Worm (Caenorhabditis elegans): ENCODE data around the gene srh-8.
A peak's percentile ranks its signal among the peaks of the same experiment; 100 is the strongest.

srh-8 gene

ce11 chrV:4034303-4034702 lies 29.0 kb downstream of the srh-8 start, which contains the start of gene C49G7.7:
Gene C49G7.7, plus strand, starts transcription at chrV:4034476.
- TF ChIP-seq lin-26 (GFP tag; IDR thresholded peaks at IDR 0.05) (no peak), cebp-1 (GFP tag; IDR thresholded peaks at IDR 0.05) (peak; percentile 19; the same call in 1 of the 2 replicates), cebp-1 (tag; optimal IDR thresholded peaks at IDR 0.05) (peak; percentile 87)

ce11 chrV:4035811-4036210 lies 30.5 kb downstream of the srh-8 start, which contains the start of gene C49G7.13:
Gene C49G7.13, plus strand, starts transcription at chrV:4036111.
- no peak for TF ChIP-seq ztf-22 (GFP tag; optimal IDR thresholded peaks at IDR 0.05)
- TF ChIP-seq nfyb-1 (GFP tag; IDR thresholded peaks at IDR 0.05): no peak
- no peak for TF ChIP-seq die-1 (tag; optimal IDR thresholded peaks at IDR 0.05)
- TF ChIP-seq B0336.3 (GFP tag; IDR thresholded peaks at IDR 0.05): no peak
- no peak for TF ChIP-seq aptf-3 (GFP tag; IDR thresholded peaks at IDR 0.05)

- no peak for TF ChIP-seq let-526 (GFP tag; IDR thresholded peaks at IDR 0.05)
These were observed 32.8 kb downstream of the srh-8 start, which contains the start of gene C49G7.12 for ce11 chrV:4038110-4038509. Gene C49G7.12, plus strand, starts transcription at chrV:4038410.

DNA sequence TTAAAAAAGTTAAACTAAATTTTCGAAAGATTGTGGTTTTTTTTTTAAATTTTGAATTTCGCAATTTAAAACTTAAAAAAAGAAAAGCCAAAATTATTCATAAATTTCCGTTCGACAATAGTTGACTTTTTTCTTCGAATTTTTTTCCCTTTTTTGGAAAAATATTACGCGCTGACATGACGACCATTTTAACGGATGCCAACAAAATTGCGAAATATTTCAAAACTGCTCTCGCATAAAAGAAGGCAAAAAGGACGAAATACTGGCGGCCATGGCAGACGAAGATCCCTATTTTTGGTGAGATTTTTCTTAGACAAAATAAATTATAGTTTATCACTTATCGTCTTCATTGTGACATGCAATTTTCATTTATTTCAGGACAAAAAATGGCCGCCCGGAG lies 33.2 kb downstream of the srh-8 start:
- TF ChIP-seq cebp-1 (GFP tag; IDR thresholded peaks at IDR 0.05): no peak
- peak; percentile 91 for TF ChIP-seq cebp-1 (tag; optimal IDR thresholded peaks at IDR 0.05)
- TF ChIP-seq B0019.2 (GFP tag; conservative IDR thresholded peaks at IDR 0.05): no peak
- TF ChIP-seq tbp1 (GFP tag; optimal IDR thresholded peaks at IDR 0.05): no peak
- no peak for TF ChIP-seq ets-4 (GFP tag; optimal IDR thresholded peaks at IDR 0.05)
- no peak for TF ChIP-seq tlf-1 (GFP tag; optimal IDR thresholded peaks at IDR 0.05)
- no peak for TF ChIP-seq lin-35 (GFP tag; optimal IDR thresholded peaks at IDR 0.05)

ce11 chrV:4041853-4042424 lies 36.6 kb downstream of the srh-8 start, which contains the start of the genes C49G7.10 and irg-2:
Gene C49G7.10, minus strand, starts transcription at chrV:4042021.
Gene irg-2, plus strand, starts transcription at chrV:4042181.
- TF ChIP-seq ztf-26 (tag; optimal IDR thresholded peaks at IDR 0.05) (no peak), pbrm-1 (GFP tag; IDR thresholded peaks at IDR 0.05) (no peak), ZK185.1 (tag; optimal IDR thresholded peaks at IDR 0.05; ENCODE audit: poor library complexity, severe bottlenecking) (no peak), cebp-1 (GFP tag; IDR thresholded peaks at IDR 0.05) (peak; percentile 98), cebp-1 (tag; optimal IDR thresholded peaks at IDR 0.05) (peak; percentile 100), madf-3 (GFP tag; IDR thresholded peaks at IDR 0.05) (no peak), dox-1 (GFP tag; IDR thresholded peaks at IDR 0.05) (no peak), tbp1 (GFP tag; optimal IDR thresholded peaks at IDR 0.05) (no peak), nhr-179 (tag; optimal IDR thresholded peaks at IDR 0.05) (no peak), ccch-3 (GFP tag; optimal IDR thresholded peaks at IDR 0.05) (no peak), ama-1 (optimal IDR thresholded peaks at IDR 0.05) (no peak), ama-1 (GFP tag; optimal IDR thresholded peaks at IDR 0.05) (no peak), bed-1 (GFP tag; IDR thresholded peaks at IDR 0.05) (no peak), nhr-120 (GFP tag; IDR thresholded peaks at IDR 0.05) (no peak), nhr-80 (tag; optimal IDR thresholded peaks at IDR 0.05) (peak; percentile 30), B0035.1 (tag; optimal IDR thresholded peaks at IDR 0.05) (no peak), lsl-1 (GFP tag; optimal IDR thresholded peaks at IDR 0.05) (no peak), unc-130 (GFP tag; optimal IDR thresholded peaks at IDR 0.05) (no peak), K12H6.12 (tag; optimal IDR thresholded peaks at IDR 0.05) (no peak), lsy-27 (tag; optimal IDR thresholded peaks at IDR 0.05; ENCODE audit: borderline replicate concordance, insufficient read depth) (no peak), lin-35 (GFP tag; optimal IDR thresholded peaks at IDR 0.05) (no peak), unc-62 (GFP tag; optimal IDR thresholded peaks at IDR 0.05) (peak; percentile 51), F57C9.4 (tag; optimal IDR thresholded peaks at IDR 0.05) (no peak), rpc-1 (optimal IDR thresholded peaks at IDR 0.05) (no peak), rpc-1 (tag; optimal IDR thresholded peaks at IDR 0.05) (no peak), ets-4 (GFP tag; optimal IDR thresholded peaks at IDR 0.05) (no peak), B0336.3 (GFP tag; IDR thresholded peaks at IDR 0.05) (no peak), T26A5.8 (tag; optimal IDR thresholded peaks at IDR 0.05) (no peak), somi-1 (GFP tag; optimal IDR thresholded peaks at IDR 0.05) (no peak), zfh-2 (GFP tag; conservative IDR thresholded peaks at IDR 0.05) (no peak), B0261.1 (tag; optimal IDR thresholded peaks at IDR 0.05) (no peak), K11D2.4 (GFP tag; IDR thresholded peaks at IDR 0.05) (no peak), ztf-18 (tag; optimal IDR thresholded peaks at IDR 0.05) (no peak), cebp-2 (GFP tag; IDR thresholded peaks at IDR 0.05) (peak; percentile 85; the same call in 1 of the 2 replicates)
